Fruit fly (Drosophila melanogaster) whole organism, embryonic: ENCODE data around the gene Zpr1.
A peak's percentile ranks its signal among the peaks of the same experiment; 100 is the strongest.

ENCODE experiments used
- Antp ChIP-seq: fragments of 200-800 bp; sonication (Bioruptor generic); optimal IDR thresholded peaks from 3 replicates; lab custom pipeline; 2016; ENCODE audit warnings: missing biosample characterization, missing genetic modification characterization
- Bgb ChIP-seq: fragments of 200-800 bp; sonication (Bioruptor generic); IDR thresholded peaks from 2 replicates; pipeline ENCODE4 v1.3.6; 2022; ENCODE audit warnings: missing biosample characterization, missing genetic modification characterization; ENCODE audit not compliant: partially characterized antibody
- CG10654 ChIP-seq: fragments of 200-800 bp; sonication (Bioruptor generic); optimal IDR thresholded peaks from 2 replicates; lab custom pipeline; 2016; ENCODE audit warnings: missing biosample characterization, missing genetic modification characterization
- CG11398 ChIP-seq: fragments of 200-800 bp; sonication (Bioruptor generic); optimal IDR thresholded peaks from 2 replicates; lab custom pipeline; 2016; ENCODE audit warnings: missing biosample characterization, missing genetic modification characterization
- CG12769 ChIP-seq: fragments of 200-800 bp; sonication (Bioruptor generic); optimal IDR thresholded peaks from 2 replicates; lab custom pipeline; 2019; ENCODE audit warnings: missing biosample characterization, mild to moderate bottlenecking, missing genetic modification characterization, moderate library complexity
- CG17186 ChIP-seq: fragments of 200-800 bp; sonication (Bioruptor generic); optimal IDR thresholded peaks from 3 replicates; lab custom pipeline; 2017; ENCODE audit warnings: missing biosample characterization, missing genetic modification reagents, missing genetic modification characterization
- CG17361 ChIP-seq: fragments of 200-800 bp; sonication (Bioruptor generic); IDR thresholded peaks from 3 replicates; pipeline ENCODE4 v1.3.6; 2022; ENCODE audit warnings: missing biosample characterization, missing genetic modification characterization
- CG3281 ChIP-seq: fragments of 200-800 bp; sonication (Bioruptor generic); optimal IDR thresholded peaks from 3 replicates; lab custom pipeline; 2017; ENCODE audit warnings: missing biosample characterization, mild to moderate bottlenecking, missing genetic modification characterization
- CG34422 ChIP-seq: fragments of 200-800 bp; sonication (Bioruptor generic); IDR thresholded peaks from 3 replicates; pipeline ENCODE4 v1.3.6; 2022; ENCODE audit warnings: missing biosample characterization, missing genetic modification characterization
- CG5245 ChIP-seq: fragments of 200-800 bp; sonication (Bioruptor generic); optimal IDR thresholded peaks from 3 replicates; lab custom pipeline; 2016; ENCODE audit warnings: missing biosample characterization, missing genetic modification characterization
- CG6175 ChIP-seq: fragments of 200-800 bp; sonication (Bioruptor generic); IDR thresholded peaks from 3 replicates; pipeline ENCODE4 v1.3.6; 2022; ENCODE audit warnings: missing biosample characterization, missing genetic modification characterization
- CG6689 ChIP-seq: fragments of 200-800 bp; sonication (Bioruptor generic); IDR thresholded peaks from 2 replicates; pipeline ENCODE4 v1.3.6; 2022; ENCODE audit warnings: missing biosample characterization, missing genetic modification characterization
- CG7372 ChIP-seq: fragments of 200-800 bp; sonication (Bioruptor generic); IDR thresholded peaks from 2 replicates; pipeline ENCODE4 v1.3.6; 2022; ENCODE audit warnings: missing biosample characterization, missing genetic modification characterization
- CG7556 ChIP-seq: fragments of 200-800 bp; sonication (Bioruptor generic); optimal IDR thresholded peaks from 2 replicates; lab custom pipeline; 2017; ENCODE audit warnings: missing biosample characterization, mild to moderate bottlenecking, missing genetic modification characterization
- CG7963 ChIP-seq: fragments of 200-800 bp; sonication (Bioruptor generic); IDR thresholded peaks from 3 replicates; pipeline ENCODE4 v1.3.6; 2022; ENCODE audit warnings: missing biosample characterization, missing genetic modification characterization; ENCODE audit not compliant: partially characterized antibody
- CrebB ChIP-seq: fragments of 200-800 bp; sonication (Bioruptor generic); optimal IDR thresholded peaks from 3 replicates; lab custom pipeline; 2018; ENCODE audit warnings: missing biosample characterization, mild to moderate bottlenecking, missing genetic modification characterization
- D ChIP-seq, 2 experiments: fragments of 200-800 bp in 1 of 2; fragments of >200 bp in 1 of 2; sonication (Bioruptor generic) in 1 of 2; optimal IDR thresholded peaks; 2 replicates in 1 of 2; 3 replicates in 1 of 2; lab custom pipeline; 2017; ENCODE audit warnings: mild to moderate bottlenecking in 1 of 2, missing biosample characterization in 1 of 2, missing genetic modification characterization in 1 of 2, missing genetic modification reagents in 1 of 2
- Dp ChIP-seq: fragments of 200-800 bp; sonication (Bioruptor generic); optimal IDR thresholded peaks from 2 replicates; lab custom pipeline; 2018; ENCODE audit warnings: missing biosample characterization, mild to moderate bottlenecking, missing genetic modification characterization, moderate library complexity
- E2f2 ChIP-seq: fragments of 200-800 bp; sonication (Bioruptor generic); IDR thresholded peaks from 2 replicates; pipeline ENCODE4 v1.3.6; 2022; ENCODE audit warnings: missing biosample characterization, missing genetic modification characterization
- HHEX ChIP-seq: fragments of 200-800 bp; sonication (Bioruptor generic); optimal IDR thresholded peaks from 3 replicates; lab custom pipeline; 2017; ENCODE audit warnings: missing biosample characterization, mild to moderate bottlenecking, missing genetic modification characterization, missing genetic modification reagents
- HLH3B ChIP-seq: fragments of 200-800 bp; sonication (Bioruptor generic); IDR thresholded peaks from 2 replicates; pipeline ENCODE4 v1.3.6; 2022; ENCODE audit warnings: missing biosample characterization, missing genetic modification characterization
- Hey ChIP-seq: fragments of 200-800 bp; sonication (Bioruptor generic); optimal IDR thresholded peaks from 3 replicates; lab custom pipeline; 2018; ENCODE audit warnings: missing biosample characterization, mild to moderate bottlenecking, missing genetic modification characterization
- MBD-R2 ChIP-seq: fragments of 200-800 bp; sonication (Bioruptor generic); IDR thresholded peaks from 2 replicates; pipeline ENCODE4 v1.3.6; 2022; ENCODE audit warnings: missing biosample characterization, missing genetic modification characterization
- NfI ChIP-seq: fragments of 200-800 bp; sonication (Bioruptor generic); optimal IDR thresholded peaks from 3 replicates; lab custom pipeline; 2018; ENCODE audit warnings: missing biosample characterization, mild to moderate bottlenecking, missing genetic modification characterization, moderate library complexity
- Ravus ChIP-seq: fragments of 200-800 bp; sonication (Bioruptor generic); IDR thresholded peaks from 2 replicates; pipeline ENCODE4 v1.3.6; 2022; ENCODE audit warnings: missing biosample characterization, missing genetic modification characterization
- Rfx ChIP-seq: fragments of 200-800 bp; sonication (Bioruptor generic); IDR thresholded peaks from 2 replicates; pipeline ENCODE4 v1.3.6; 2022; ENCODE audit warnings: missing biosample characterization, missing genetic modification characterization
- Taf1 ChIP-seq: fragments of 200-800 bp; sonication (Bioruptor generic); IDR thresholded peaks from 2 replicates; pipeline ENCODE4 v1.3.6; 2022; ENCODE audit warnings: missing biosample characterization, missing genetic modification characterization
- amos ChIP-seq: fragments of 200-800 bp; sonication (Bioruptor generic); IDR thresholded peaks from 2 replicates; pipeline ENCODE4 v1.3.6; 2022; ENCODE audit warnings: missing biosample characterization, missing genetic modification characterization; ENCODE audit not compliant: partially characterized antibody
- bowl ChIP-seq: fragments of 200-800 bp; sonication (Bioruptor generic); IDR thresholded peaks from 2 replicates; pipeline ENCODE4 v1.3.6; 2022; ENCODE audit warnings: missing biosample characterization, missing genetic modification characterization
- cg ChIP-seq: fragments of 200-800 bp; sonication (Bioruptor generic); optimal IDR thresholded peaks from 3 replicates; lab custom pipeline; 2019; ENCODE audit warnings: missing biosample characterization, mild to moderate bottlenecking, missing genetic modification characterization, moderate library complexity
- chinmo ChIP-seq: fragments of 200-800 bp; sonication (Bioruptor generic); IDR thresholded peaks from 4 replicates; pipeline ENCODE4 v1.3.6; 2022; ENCODE audit warnings: missing biosample characterization, missing genetic modification characterization; ENCODE audit not compliant: partially characterized antibody
- chm ChIP-seq: fragments of 200-800 bp; sonication (Bioruptor generic); IDR thresholded peaks from 2 replicates; pipeline ENCODE4 v1.3.6; 2022; ENCODE audit warnings: missing biosample characterization, missing genetic modification characterization
- chn ChIP-seq: fragments of 200-800 bp; sonication (Bioruptor generic); optimal IDR thresholded peaks from 2 replicates; lab custom pipeline; 2016; ENCODE audit warnings: missing biosample characterization, missing genetic modification characterization
- dati ChIP-seq: fragments of 200-800 bp; sonication (Bioruptor generic); IDR thresholded peaks from 2 replicates; pipeline ENCODE4 v1.3.6; 2022; ENCODE audit warnings: missing biosample characterization, missing genetic modification characterization
- dm ChIP-seq: fragments of 200-800 bp; sonication (Bioruptor generic); optimal IDR thresholded peaks from 3 replicates; lab custom pipeline; 2016; ENCODE audit warnings: missing biosample characterization, missing genetic modification characterization
- fd96Cb ChIP-seq: fragments of 200-800 bp; sonication (Bioruptor generic); optimal IDR thresholded peaks from 2 replicates; lab custom pipeline; 2018; ENCODE audit warnings: missing biosample characterization, mild to moderate bottlenecking, missing genetic modification characterization, moderate library complexity
- knrl ChIP-seq: fragments of 200-800 bp; sonication (Bioruptor generic); IDR thresholded peaks from 3 replicates; pipeline ENCODE4 v1.3.6; 2022; ENCODE audit warnings: missing biosample characterization, missing genetic modification characterization; ENCODE audit not compliant: partially characterized antibody
- lov ChIP-seq, 2 experiments: fragments of 200-800 bp in 1 of 2; fragments of >200 bp in 1 of 2; sonication (Bioruptor generic) in 1 of 2; IDR thresholded peaks in 1 of 2; optimal IDR thresholded peaks in 1 of 2; 2 replicates in 1 of 2; 3 replicates in 1 of 2; pipeline versions ENCODE4 v1.3.6 to Lab custom; 2017 to 2022; ENCODE audit warnings: missing biosample characterization in 1 of 2, missing genetic modification characterization in 1 of 2
- nerfin-2 ChIP-seq: fragments of 200-800 bp; sonication (Bioruptor generic); IDR thresholded peaks from 2 replicates; pipeline ENCODE4 v1.3.6; 2022; ENCODE audit warnings: missing biosample characterization, missing genetic modification characterization; ENCODE audit not compliant: partially characterized antibody
- oc ChIP-seq: fragments of 200-800 bp; sonication (Bioruptor generic); optimal IDR thresholded peaks from 2 replicates; lab custom pipeline; 2018; ENCODE audit warnings: missing biosample characterization, mild to moderate bottlenecking, missing genetic modification characterization, moderate library complexity
- otp ChIP-seq: fragments of 200-800 bp; sonication (Bioruptor generic); IDR thresholded peaks from 3 replicates; pipeline ENCODE4, ENCODE4 v1.3.6; 2022; ENCODE audit warnings: missing biosample characterization, missing genetic modification characterization
- peb ChIP-seq: fragments of 200-800 bp; sonication (Bioruptor generic); IDR thresholded peaks from 2 replicates; pipeline ENCODE4 v1.3.6; 2022; ENCODE audit warnings: missing biosample characterization, missing genetic modification characterization
- pum ChIP-seq: fragments of 200-800 bp; sonication (Bioruptor generic); optimal IDR thresholded peaks from 2 replicates; lab custom pipeline; 2016; ENCODE audit warnings: missing biosample characterization, missing genetic modification characterization
- row ChIP-seq: fragments of 200-800 bp; sonication (Bioruptor generic); IDR thresholded peaks from 3 replicates; pipeline ENCODE4 v1.3.6; 2022; ENCODE audit warnings: missing biosample characterization, missing genetic modification characterization
- scrt ChIP-seq: fragments of 200-800 bp; sonication (Bioruptor generic); optimal IDR thresholded peaks from 2 replicates; lab custom pipeline; 2018; ENCODE audit warnings: missing biosample characterization, mild to moderate bottlenecking, missing genetic modification characterization, moderate library complexity
- slbo ChIP-seq: fragments of 200-800 bp; sonication (Bioruptor generic); IDR thresholded peaks from 2 replicates; pipeline ENCODE4 v1.3.6; 2022; ENCODE audit warnings: missing biosample characterization, missing genetic modification characterization
- sob ChIP-seq: fragments of 200-800 bp; sonication (Bioruptor generic); IDR thresholded peaks from 2 replicates; pipeline ENCODE4 v1.3.6; 2022; ENCODE audit warnings: missing biosample characterization, missing genetic modification characterization
- stwl ChIP-seq: fragments of 200-800 bp; sonication (Bioruptor generic); optimal IDR thresholded peaks from 3 replicates; lab custom pipeline; 2018; ENCODE audit warnings: missing biosample characterization, mild to moderate bottlenecking, missing genetic modification characterization, moderate library complexity
- tna ChIP-seq: fragments of 200-800 bp; sonication (Bioruptor generic); IDR thresholded peaks from 2 replicates; pipeline ENCODE4 v1.3.6; 2022; ENCODE audit warnings: missing biosample characterization, missing genetic modification characterization; ENCODE audit not compliant: partially characterized antibody
- tup ChIP-seq: fragments of 200-800 bp; sonication (Bioruptor generic); optimal IDR thresholded peaks from 2 replicates; lab custom pipeline; 2016; ENCODE audit warnings: missing biosample characterization, mild to moderate bottlenecking, missing genetic modification characterization, moderate library complexity

Gene Zpr1

DNA sequence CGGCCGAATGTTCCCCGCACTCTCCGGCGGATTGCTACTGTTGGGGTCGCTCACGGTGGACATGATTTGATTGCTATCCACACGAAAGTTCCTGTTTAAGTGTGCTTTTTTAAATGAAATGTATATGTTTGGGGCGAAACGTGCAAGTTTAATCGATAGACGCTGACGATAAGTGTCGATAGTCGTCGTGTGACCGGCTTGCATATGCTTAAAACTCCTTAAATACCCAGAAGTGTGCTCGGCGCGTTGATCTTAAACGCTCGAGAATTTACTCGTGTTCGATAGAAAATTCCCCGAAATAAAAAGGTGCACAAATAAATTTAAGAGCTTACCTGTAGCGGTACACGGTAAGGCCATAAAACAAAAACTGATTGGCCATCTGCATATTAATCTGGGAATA is at the start of gene Zpr1, which contains the start of gene CG44532 (continued):
- TF ChIP-seq tna (0 out of 2 replicates have a peak, but pooled peaks have one; percentile 14), slbo (GFP tag; lab: Robert Waterston, UW) (no peak), HHEX (no peak), Bgb (GFP tag; lab: Robert Waterston, UW) (peak; percentile 75), CG7372 (no peak), cg (GFP tag; lab: Kevin White, UChicago) (no peak), HLH3B (no peak), oc (tag; lab: Kevin White, UChicago) (no peak), Hey (tag; lab: Kevin White, UChicago) (no peak), CG3281 (GFP tag; lab: Kevin White, UChicago) (no peak), row (GFP tag; lab: Robert Waterston, UW) (peak; percentile 32; the same call in 1 of the 3 replicates), nerfin-2 (GFP tag; lab: Robert Waterston, UW) (no peak), CG34422 (GFP tag; lab: Robert Waterston, UW) (no peak), Antp (GFP tag; lab: Kevin White, UChicago) (no peak), CG17186 (GFP tag; lab: Kevin White, UChicago) (peak; percentile 39), Taf1 (GFP tag; lab: Robert Waterston, UW) (no peak), D (optimal IDR thresholded peaks at IDR 0.05; lab: Kevin White, UChicago) (no peak), D (GFP tag; optimal IDR thresholded peaks at IDR 0.05; lab: Kevin White, UChicago) (no peak), tup (GFP tag; lab: Kevin White, UChicago) (no peak), CG6689 (GFP tag; lab: Robert Waterston, UW) (no peak), Rfx (GFP tag; lab: Robert Waterston, UW) (no peak), fd96Cb (tag; lab: Kevin White, UChicago) (no peak), bowl (no peak), peb (no peak), otp (no peak), knrl (GFP tag; lab: Robert Waterston, UW) (peak; percentile 62; the same call in 2 of the 3 replicates), chm (GFP tag; lab: Robert Waterston, UW) (no peak), dm (GFP tag; lab: Kevin White, UChicago) (peak; percentile 60), CG12769 (tag; lab: Kevin White, UChicago) (no peak), CG6175 (GFP tag; lab: Robert Waterston, UW) (no peak), sob (GFP tag; lab: Robert Waterston, UW) (no peak), lov (optimal IDR thresholded peaks at IDR 0.05; lab: Kevin White, UChicago) (no peak), lov (GFP tag; IDR thresholded peaks at IDR 0.05; lab: Robert Waterston, UW) (no peak), Dp (GFP tag; lab: Kevin White, UChicago) (peak; percentile 60), CG7556 (no peak), CrebB (tag; lab: Kevin White, UChicago) (no peak), chinmo (0 out of 4 replicates have a peak, but pooled peaks have one; percentile 64), scrt (GFP tag; lab: Kevin White, UChicago) (no peak), NfI (no peak), CG7963 (GFP tag; lab: Robert Waterston, UW) (peak; percentile 49; the same call in 1 of the 3 replicates), Ravus (GFP tag; lab: Robert Waterston, UW) (no peak), amos (GFP tag; lab: Robert Waterston, UW) (peak; percentile 74), chn (GFP tag; lab: Kevin White, UChicago) (no peak), CG11398 (no peak), CG10654 (no peak), CG17361 (GFP tag; lab: Robert Waterston, UW) (no peak), CG5245 (no peak), stwl (peak; percentile 24), MBD-R2 (GFP tag; lab: Robert Waterston, UW) (peak; percentile 66), dati (GFP tag; lab: Robert Waterston, UW) (no peak), pum (GFP tag; lab: Kevin White, UChicago) (no peak), E2f2 (GFP tag; lab: Robert Waterston, UW) (peak; percentile 73)
